Worm (Caenorhabditis elegans) whole organism, mixed stage, embryonic: Measurements from ENCODE around the gene T08G3.6.

Experiments
- ceh-39 ChIP-seq: fragments of 150-350 bp; optimal IDR thresholded peaks from 2 replicates; lab custom pipeline; 2014; ENCODE audit warnings: missing biosample characterization, missing genetic modification characterization
- ham-2 ChIP-seq: fragments of 200-800 bp; sonication (Bioruptor generic); optimal IDR thresholded peaks from 2 replicates; lab custom pipeline; 2018; ENCODE audit warnings: mild to moderate bottlenecking, missing genetic modification characterization, missing compliant biosample characterization
- mls-2 ChIP-seq: sonication (generic microtip); optimal IDR thresholded peaks from 2 replicates; lab custom pipeline; 2016; ENCODE audit warnings: mild to moderate bottlenecking, missing genetic modification characterization, moderate library complexity, missing compliant biosample characterization
- nhr-76 ChIP-seq: sonication (generic microtip); optimal IDR thresholded peaks from 2 replicates; lab custom pipeline; 2017; ENCODE audit warnings: missing biosample characterization, missing genetic modification characterization
- unc-120 ChIP-seq: sonication (generic microtip); optimal IDR thresholded peaks from 2 replicates; lab custom pipeline; 2017; ENCODE audit warnings: missing genetic modification characterization, missing compliant biosample characterization; ENCODE audit not compliant: poor library complexity, severe bottlenecking

T08G3.6 gene

ce11 chrV:16494359-16494758, 48.6 kb downstream of the T08G3.6 start, which contains the start of gene comt-2:
comt-2 (minus strand) TSS chrV:16494489.
- TF ChIP-seq unc-120 (tag; lab: Kevin White, UChicago), result no peak
- TF ChIP-seq ham-2 (GFP tag; lab: Kevin White, UChicago), result no peak
- TF ChIP-seq mls-2, result no peak
- TF ChIP-seq nhr-76 (tag; lab: Kevin White, UChicago), result no peak
- TF ChIP-seq ceh-39, result no peak
- TF ChIP-seq, all 35 proteins: peak for 0
